Fruit fly (Drosophila melanogaster): Measurements from ENCODE around the gene CG1785.

dm6 chrX:8671348-8672298 is 43.1 kb upstream of the CG1785 start:
- TF ChIP-seq psq (optimal IDR thresholded peaks at IDR 0.05) (no peak), ttk (optimal IDR thresholded peaks at IDR 0.05) (no peak), h (optimal IDR thresholded peaks at IDR 0.05) (no peak), insv (optimal IDR thresholded peaks at IDR 0.05) (no peak), Myc (optimal IDR thresholded peaks at IDR 0.05) (no peak), Sin3A (optimal IDR thresholded peaks at IDR 0.05) (no peak)

Data from Kc167 (cell line).